Fruit fly (Drosophila melanogaster) S2 (cell line): ENCODE results near the gene CG5892.

Experiments used
- CG8478 ChIP-seq: fragments of >200 bp; optimal IDR thresholded peaks from 2 replicates; lab custom pipeline; 2018
- CTCF ChIP-seq, 2 experiments: fragments of >200 bp; optimal IDR thresholded peaks; 2 replicates each; lab custom pipeline; 2018

- TF ChIP-seq CG8478 (no peak), CTCF (optimal IDR thresholded peaks at IDR 0.05; lab: Kevin White, UChicago) (no peak)
These were observed 3.4 kb downstream of the CG5892 start for dm6 chr3R:21245846-21246245.
